Worm (Caenorhabditis elegans): ENCODE data around the gene tag-281.
"Not testable (repeated sequence)": the region's sequence is repeated elsewhere in the genome, so short reads cannot be mapped to it uniquely, and the experiment has no call there.

ce11 chrII:12441164-12441563 lies 18.4 kb upstream of the tag-281 start, which contains the start of gene Y57A10C.10:
- not testable (repeated sequence) for TF ChIP-seq ZK546.5, zag-1, nhr-10, mdl-1 (tag; optimal IDR thresholded peaks at IDR 0.05)
